Worm (Caenorhabditis elegans): Measurements from ENCODE around the gene K08D8.11.

ce11 chrIV:12921027-12921426 lies 25.9 kb downstream of the K08D8.11 start, which contains the start of gene C32H11.4:
- TF ChIP-seq unc-39 (tag; optimal IDR thresholded peaks at IDR 0.05) (no peak), elt-3 (tag; optimal IDR thresholded peaks at IDR 0.05) (no peak)

All from whole organism, L3 larva.